Fruit fly (Drosophila melanogaster) whole organism, embryonic: Measurements from ENCODE around the gene mRpL55.

ENCODE experiments used
- Bdp1 ChIP-seq: fragments of 200-800 bp; sonication (Bioruptor generic); optimal IDR thresholded peaks from 3 replicates; lab custom pipeline; 2016; ENCODE audit warnings: missing biosample characterization, missing genetic modification characterization
- Bgb ChIP-seq: fragments of 200-800 bp; sonication (Bioruptor generic); IDR thresholded peaks from 2 replicates; pipeline ENCODE4 v1.3.6; 2022; ENCODE audit warnings: missing biosample characterization, missing genetic modification characterization; ENCODE audit not compliant: partially characterized antibody
- CG10209 ChIP-seq: fragments of 200-800 bp; sonication (Bioruptor generic); optimal IDR thresholded peaks from 3 replicates; lab custom pipeline; 2017; ENCODE audit warnings: missing biosample characterization, mild to moderate bottlenecking, missing genetic modification characterization, missing genetic modification reagents
- CG10959 ChIP-seq: fragments of 200-800 bp; sonication (Bioruptor generic); IDR thresholded peaks from 2 replicates; pipeline ENCODE4 v1.3.6; 2022; ENCODE audit warnings: missing biosample characterization, missing genetic modification characterization
- CG11696 ChIP-seq: fragments of 200-800 bp; sonication (Bioruptor generic); IDR thresholded peaks from 2 replicates; pipeline ENCODE4 v1.3.6; 2022; ENCODE audit warnings: missing biosample characterization, missing genetic modification characterization
- CG13296 ChIP-seq: fragments of 200-800 bp; sonication (Bioruptor generic); optimal IDR thresholded peaks from 3 replicates; lab custom pipeline; 2018; ENCODE audit warnings: missing biosample characterization, mild to moderate bottlenecking, missing genetic modification characterization
- CG13424 ChIP-seq: fragments of 200-800 bp; sonication (Bioruptor generic); optimal IDR thresholded peaks from 2 replicates; lab custom pipeline; 2019; ENCODE audit warnings: missing biosample characterization, mild to moderate bottlenecking, missing genetic modification characterization, moderate library complexity
- CG15601 ChIP-seq: fragments of 200-800 bp; sonication (Bioruptor generic); optimal IDR thresholded peaks from 3 replicates; lab custom pipeline; 2019; ENCODE audit warnings: missing biosample characterization, mild to moderate bottlenecking, missing genetic modification characterization, moderate library complexity
- CG1603 ChIP-seq: fragments of 200-800 bp; sonication (Bioruptor generic); optimal IDR thresholded peaks from 2 replicates; lab custom pipeline; 2019; ENCODE audit warnings: missing biosample characterization, mild to moderate bottlenecking, missing genetic modification characterization, moderate library complexity
- CG17361 ChIP-seq: fragments of 200-800 bp; sonication (Bioruptor generic); IDR thresholded peaks from 3 replicates; pipeline ENCODE4 v1.3.6; 2022; ENCODE audit warnings: missing biosample characterization, missing genetic modification characterization
- CG18262 ChIP-seq: fragments of 200-800 bp; optimal IDR thresholded peaks from 3 replicates; lab custom pipeline; 2019; ENCODE audit warnings: missing biosample characterization, mild to moderate bottlenecking, missing genetic modification characterization, moderate library complexity
- CG2129 ChIP-seq: fragments of 200-800 bp; sonication (Bioruptor generic); IDR thresholded peaks from 2 replicates; pipeline ENCODE4 v1.3.6; 2022; ENCODE audit warnings: missing biosample characterization, missing genetic modification characterization; ENCODE audit not compliant: partially characterized antibody
- CG32772 ChIP-seq: fragments of 200-800 bp; sonication (Bioruptor generic); IDR thresholded peaks from 2 replicates; pipeline ENCODE4 v1.3.6; 2022; ENCODE audit warnings: missing biosample characterization, missing genetic modification characterization
- CG34422 ChIP-seq: fragments of 200-800 bp; sonication (Bioruptor generic); IDR thresholded peaks from 3 replicates; pipeline ENCODE4 v1.3.6; 2022; ENCODE audit warnings: missing biosample characterization, missing genetic modification characterization
- CG4360 ChIP-seq: fragments of 200-800 bp; sonication (Bioruptor generic); IDR thresholded peaks from 2 replicates; pipeline ENCODE4 v1.3.6; 2022; ENCODE audit warnings: missing biosample characterization, missing genetic modification characterization
- CG6254 ChIP-seq: fragments of 200-800 bp; sonication (Bioruptor generic); optimal IDR thresholded peaks from 3 replicates; lab custom pipeline; 2017; ENCODE audit warnings: mild to moderate bottlenecking, missing biosample characterization, missing genetic modification reagents, missing genetic modification characterization
- CG7357 ChIP-seq: fragments of 200-800 bp; sonication (Bioruptor generic); IDR thresholded peaks from 3 replicates; pipeline ENCODE4 v1.3.6; 2022; ENCODE audit warnings: missing biosample characterization, missing genetic modification characterization
- CG7839 ChIP-seq: fragments of 200-800 bp; sonication (Bioruptor generic); optimal IDR thresholded peaks from 3 replicates; lab custom pipeline; 2018; ENCODE audit warnings: missing biosample characterization, mild to moderate bottlenecking, missing genetic modification characterization, moderate library complexity
- CG8924 ChIP-seq: fragments of 200-800 bp; optimal IDR thresholded peaks from 3 replicates; lab custom pipeline; 2019; ENCODE audit warnings: missing biosample characterization, mild to moderate bottlenecking, missing genetic modification characterization, moderate library complexity
- D19B ChIP-seq: fragments of 200-800 bp; sonication (Bioruptor generic); optimal IDR thresholded peaks from 2 replicates; lab custom pipeline; 2017; ENCODE audit warnings: missing biosample characterization, mild to moderate bottlenecking, missing genetic modification characterization
- Drgx ChIP-seq: fragments of 200-800 bp; sonication (Bioruptor generic); IDR thresholded peaks from 2 replicates; pipeline ENCODE4 v1.3.6; 2022; ENCODE audit warnings: missing biosample characterization, missing genetic modification characterization
- Gug ChIP-seq: fragments of 200-800 bp; sonication (Bioruptor generic); IDR thresholded peaks from 4 replicates; pipeline ENCODE4 v1.3.6; 2022; ENCODE audit warnings: missing biosample characterization, missing genetic modification characterization
- H15 ChIP-seq: fragments of 200-800 bp; sonication (Bioruptor generic); IDR thresholded peaks from 3 replicates; pipeline ENCODE4 v1.3.6; 2022; ENCODE audit warnings: missing biosample characterization, missing genetic modification characterization
- HLH3B ChIP-seq: fragments of 200-800 bp; sonication (Bioruptor generic); IDR thresholded peaks from 2 replicates; pipeline ENCODE4 v1.3.6; 2022; ENCODE audit warnings: missing biosample characterization, missing genetic modification characterization
- Hmx ChIP-seq: fragments of 200-800 bp; sonication (Bioruptor generic); optimal IDR thresholded peaks from 2 replicates; lab custom pipeline; 2016; ENCODE audit warnings: missing biosample characterization, missing genetic modification characterization
- Lpt ChIP-seq: fragments of >200 bp; optimal IDR thresholded peaks from 2 replicates; lab custom pipeline; 2018; ENCODE audit warnings: missing biosample characterization, missing genetic modification characterization
- Mrtf ChIP-seq: fragments of 200-800 bp; sonication (Bioruptor generic); IDR thresholded peaks from 3 replicates; pipeline ENCODE4 v1.3.6; 2022; ENCODE audit warnings: missing biosample characterization, missing genetic modification characterization
- Oli ChIP-seq: fragments of 200-800 bp; sonication (Bioruptor generic); optimal IDR thresholded peaks from 2 replicates; lab custom pipeline; 2018; ENCODE audit warnings: missing biosample characterization, mild to moderate bottlenecking, missing genetic modification characterization, moderate library complexity
- Sox102F ChIP-seq: fragments of 200-800 bp; sonication (Bioruptor generic); optimal IDR thresholded peaks from 2 replicates; lab custom pipeline; 2018; ENCODE audit warnings: missing biosample characterization, mild to moderate bottlenecking, missing genetic modification characterization, moderate library complexity
- ara ChIP-seq: fragments of 200-800 bp; sonication (Bioruptor generic); IDR thresholded peaks from 2 replicates; pipeline ENCODE4 v1.3.6; 2022; ENCODE audit warnings: missing biosample characterization, missing genetic modification characterization
- cato ChIP-seq: fragments of 200-800 bp; sonication (Bioruptor generic); optimal IDR thresholded peaks from 2 replicates; lab custom pipeline; 2016; ENCODE audit warnings: missing biosample characterization, missing genetic modification characterization, borderline replicate concordance
- croc ChIP-seq: fragments of 200-800 bp; sonication (Bioruptor generic); conservative IDR thresholded peaks from 3 replicates; pipeline ENCODE4 v1.3.6; 2022; ENCODE audit warnings: missing biosample characterization, missing genetic modification characterization
- dati ChIP-seq: fragments of 200-800 bp; sonication (Bioruptor generic); IDR thresholded peaks from 2 replicates; pipeline ENCODE4 v1.3.6; 2022; ENCODE audit warnings: missing biosample characterization, missing genetic modification characterization
- dysf ChIP-seq: fragments of 200-800 bp; sonication (Bioruptor generic); IDR thresholded peaks from 3 replicates; pipeline ENCODE4 v1.3.6; 2022; ENCODE audit warnings: missing biosample characterization, missing genetic modification characterization
- esg ChIP-seq: fragments of 200-800 bp; sonication (Bioruptor generic); conservative IDR thresholded peaks from 2 replicates; pipeline ENCODE4 v1.3.6; 2022; ENCODE audit warnings: missing biosample characterization, missing genetic modification characterization
- eve ChIP-seq, 2 experiments: fragments of >200 bp; optimal IDR thresholded peaks; 2 replicates each; lab custom pipeline; 2017; ENCODE audit warnings: missing biosample characterization in 2 of 2, missing genetic modification characterization in 2 of 2
- ewg ChIP-seq: fragments of 200-800 bp; sonication (Bioruptor generic); optimal IDR thresholded peaks from 3 replicates; lab custom pipeline; 2017; ENCODE audit warnings: mild to moderate bottlenecking, missing biosample characterization, missing genetic modification reagents, missing genetic modification characterization
- fd96Cb ChIP-seq: fragments of 200-800 bp; sonication (Bioruptor generic); optimal IDR thresholded peaks from 2 replicates; lab custom pipeline; 2018; ENCODE audit warnings: missing biosample characterization, mild to moderate bottlenecking, missing genetic modification characterization, moderate library complexity
- lov ChIP-seq, 2 experiments: fragments of 200-800 bp in 1 of 2; fragments of >200 bp in 1 of 2; sonication (Bioruptor generic) in 1 of 2; IDR thresholded peaks in 1 of 2; optimal IDR thresholded peaks in 1 of 2; 2 replicates in 1 of 2; 3 replicates in 1 of 2; pipeline versions ENCODE4 v1.3.6 to Lab custom; 2017 to 2022; ENCODE audit warnings: missing biosample characterization in 1 of 2, missing genetic modification characterization in 1 of 2
- otp ChIP-seq: fragments of 200-800 bp; sonication (Bioruptor generic); IDR thresholded peaks from 3 replicates; pipeline ENCODE4, ENCODE4 v1.3.6; 2022; ENCODE audit warnings: missing biosample characterization, missing genetic modification characterization
- prd ChIP-seq, 3 experiments: fragments of >200 bp in 2 of 3; fragments of 200-800 bp in 1 of 3; sonication (Bioruptor generic) in 1 of 3; optimal IDR thresholded peaks in 2 of 3; IDR thresholded peaks in 1 of 3; 2 replicates in 2 of 3; 3 replicates in 1 of 3; pipeline versions ENCODE4 v1.3.6 to Lab custom; 2017 to 2022; ENCODE audit warnings: missing biosample characterization in 1 of 3, missing genetic modification characterization in 1 of 3
- pzg ChIP-seq: fragments of 200-800 bp; sonication (Bioruptor generic); optimal IDR thresholded peaks from 3 replicates; lab custom pipeline; 2018; ENCODE audit warnings: missing biosample characterization, mild to moderate bottlenecking, missing genetic modification characterization, moderate library complexity
- sima ChIP-seq: fragments of 200-800 bp; sonication (Bioruptor generic); optimal IDR thresholded peaks from 2 replicates; lab custom pipeline; 2016; ENCODE audit warnings: missing biosample characterization, missing genetic modification characterization
- ssp ChIP-seq: fragments of 200-800 bp; sonication (Bioruptor generic); IDR thresholded peaks from 2 replicates; pipeline ENCODE4 v1.3.6; 2022; ENCODE audit warnings: missing biosample characterization, missing genetic modification characterization
- tgo ChIP-seq: fragments of 200-800 bp; sonication (Bioruptor generic); IDR thresholded peaks from 3 replicates; pipeline ENCODE4 v1.3.6; 2022; ENCODE audit warnings: missing biosample characterization, missing genetic modification characterization
- twi ChIP-seq: fragments of 200-800 bp; optimal IDR thresholded peaks from 2 replicates; lab custom pipeline; 2019; ENCODE audit warnings: missing biosample characterization, mild to moderate bottlenecking, missing genetic modification characterization, moderate library complexity
- usp ChIP-seq: fragments of >200 bp; optimal IDR thresholded peaks from 2 replicates; lab custom pipeline; 2017; ENCODE audit warnings: missing biosample characterization, missing genetic modification characterization
- wor ChIP-seq: fragments of 200-800 bp; sonication (Bioruptor generic); IDR thresholded peaks from 2 replicates; pipeline ENCODE4 v1.3.6; 2022; ENCODE audit warnings: missing biosample characterization, missing genetic modification characterization

The mRpL55 gene

dm6 chr3R:19118505-19119138, 23.9 kb upstream of the mRpL55 start (continued):
- no peak for TF ChIP-seq Hmx (GFP tag; lab: Kevin White, UChicago)
- no peak for TF ChIP-seq cato
- peak; percentile 79 for TF ChIP-seq ara (GFP tag; lab: Robert Waterston, UW)
- TF ChIP-seq CG6254 (GFP tag; lab: Kevin White, UChicago) = no peak
- TF ChIP-seq usp (GFP tag; lab: Kevin White, UChicago) = no peak
- TF ChIP-seq CG32772 (GFP tag; lab: Robert Waterston, UW) = 0 out of 2 replicates have a peak, but pooled peaks have one; percentile 48
- TF ChIP-seq CG11696 (GFP tag; lab: Robert Waterston, UW) = no peak
- TF ChIP-seq Lpt = no peak
- TF ChIP-seq CG7357 (GFP tag; lab: Robert Waterston, UW) = peak; percentile 58; the same call in 2 of the 3 replicates
- TF ChIP-seq otp (GFP tag; lab: Robert Waterston, UW) = peak; percentile 61; the same call in 1 of the 3 replicates
- peak; percentile 21; the same call in 1 of the 3 replicates for TF ChIP-seq CG17361 (GFP tag; lab: Robert Waterston, UW)
- peak; percentile 18 for TF ChIP-seq Oli (tag; lab: Kevin White, UChicago)
- TF ChIP-seq esg (GFP tag; lab: Robert Waterston, UW) = peak; percentile 28; the same call in 1 of the 2 replicates
- 0 out of 2 replicates have a peak, but pooled peaks have one; percentile 22 for TF ChIP-seq dati (GFP tag; lab: Robert Waterston, UW)
- no peak for TF ChIP-seq prd (optimal IDR thresholded peaks at IDR 0.05; lab: Kevin White, UChicago)
- TF ChIP-seq prd (GFP tag; IDR thresholded peaks at IDR 0.05; lab: Robert Waterston, UW) = peak; percentile 65
- no peak for TF ChIP-seq pzg (GFP tag; lab: Kevin White, UChicago)
- no peak for TF ChIP-seq CG13424 (tag; lab: Kevin White, UChicago)
- no peak for TF ChIP-seq lov (optimal IDR thresholded peaks at IDR 0.05; lab: Kevin White, UChicago)
- TF ChIP-seq lov (GFP tag; IDR thresholded peaks at IDR 0.05; lab: Robert Waterston, UW) = 0 out of 3 replicates have a peak, but pooled peaks have one; percentile 46
- no peak for TF ChIP-seq CG10209 (GFP tag; lab: Kevin White, UChicago)
- TF ChIP-seq CG15601 (tag; lab: Kevin White, UChicago) = no peak
- TF ChIP-seq ssp = peak; percentile 32; the same call in 1 of the 2 replicates
- no peak for TF ChIP-seq CG13296 (GFP tag; lab: Kevin White, UChicago)
- TF ChIP-seq CG4360 (GFP tag; lab: Robert Waterston, UW) = no peak
- peak; percentile 29 for TF ChIP-seq twi (tag; lab: Kevin White, UChicago)
- peak; percentile 31 for TF ChIP-seq CG18262 (tag; lab: Kevin White, UChicago)
- peak; percentile 26 for TF ChIP-seq D19B (GFP tag; lab: Kevin White, UChicago)
- TF ChIP-seq wor (GFP tag; lab: Robert Waterston, UW) = peak; percentile 35; the same call in 1 of the 2 replicates
- no peak for TF ChIP-seq CG8924 (tag; lab: Kevin White, UChicago)
- peak; percentile 52 for TF ChIP-seq Sox102F (GFP tag; lab: Kevin White, UChicago)
- TF ChIP-seq fd96Cb (tag; lab: Kevin White, UChicago) = peak; percentile 22
- 0 out of 3 replicates have a peak, but pooled peaks have one; percentile 30 for TF ChIP-seq Mrtf
- peak; percentile 52; the same call in 2 of the 4 replicates for TF ChIP-seq Gug (GFP tag; lab: Robert Waterston, UW)
- no peak for TF ChIP-seq CG2129 (GFP tag; lab: Robert Waterston, UW)
- TF ChIP-seq CG7839 (tag; lab: Kevin White, UChicago) = peak; percentile 39
- TF ChIP-seq CG1603 (tag; lab: Kevin White, UChicago) = peak; percentile 76
- TF ChIP-seq HLH3B (GFP tag; lab: Robert Waterston, UW) = peak; percentile 20; the same call in 1 of the 2 replicates
- TF ChIP-seq sima (GFP tag; lab: Kevin White, UChicago) = no peak
- peak; percentile 49; the same call in 1 of the 3 replicates for TF ChIP-seq dysf (GFP tag; lab: Robert Waterston, UW)
- TF ChIP-seq Drgx (GFP tag; lab: Robert Waterston, UW) = peak; percentile 89
- no peak for TF ChIP-seq Bgb (GFP tag; lab: Robert Waterston, UW)
- TF ChIP-seq ewg = peak; percentile 10
- peak; percentile 48; the same call in 1 of the 3 replicates for TF ChIP-seq CG34422
- TF ChIP-seq H15 (GFP tag; lab: Robert Waterston, UW) = peak; percentile 53; the same call in 1 of the 3 replicates
- TF ChIP-seq tgo = peak; percentile 33; the same call in 1 of the 3 replicates
- TF ChIP-seq Bdp1 (GFP tag; lab: Kevin White, UChicago) = no peak
- 0 out of 3 replicates have a peak, but pooled peaks have one; percentile 44 for TF ChIP-seq croc (GFP tag; lab: Robert Waterston, UW)
- peak; percentile 52; the same call in 1 of the 2 replicates for TF ChIP-seq CG10959 (GFP tag; lab: Robert Waterston, UW)
- TF ChIP-seq eve (GFP tag; optimal IDR thresholded peaks at IDR 0.05; lab: Kevin White, UChicago) = no peak
